Fruit fly (Drosophila melanogaster) whole organism: ENCODE results near the gene mRF1.

Source experiments
- Dll ChIP-seq: fragments of >200 bp; optimal IDR thresholded peaks from 2 replicates; lab custom pipeline; 2017
- EcR ChIP-seq, 2 experiments: fragments of >200 bp; optimal IDR thresholded peaks; 2 replicates each; lab custom pipeline; 2017; ENCODE audit warnings: missing biosample characterization in 2 of 2, missing genetic modification characterization in 2 of 2, missing genetic modification reagents in 2 of 2
- usp ChIP-seq: fragments of >200 bp; optimal IDR thresholded peaks from 2 replicates; lab custom pipeline; 2017; ENCODE audit warnings: missing biosample characterization, missing genetic modification characterization, mixed read lengths

DNA sequence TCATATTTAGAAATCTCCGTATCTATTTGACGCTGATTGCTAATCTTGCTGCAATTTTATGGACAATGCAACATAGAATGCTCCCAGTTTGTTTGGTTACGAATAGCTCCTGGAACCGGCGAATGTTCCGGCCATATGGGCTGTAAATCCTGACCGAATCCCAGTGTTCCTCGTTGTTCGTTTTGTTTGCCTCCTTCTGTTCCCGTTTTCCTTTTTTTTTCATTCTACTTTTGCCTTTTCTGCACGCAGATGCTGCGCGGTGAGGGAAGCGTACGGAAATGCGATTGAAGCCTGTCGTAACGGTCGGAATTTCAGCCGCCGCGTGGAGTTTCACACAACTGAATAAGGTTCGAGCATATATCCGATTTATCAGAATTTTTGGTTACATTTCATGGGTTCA, 43.7 kb upstream of the mRF1 start, which contains the start of gene CG43925:
- TF ChIP-seq EcR (GFP tag; optimal IDR thresholded peaks at IDR 0.05; lab: Kevin White, UChicago) (no peak), usp (no peak), Dll (lab: Kevin White, UChicago) (no peak)
